Fruit fly (Drosophila melanogaster) whole organism, prepupa: Measurements from ENCODE around the gene CG11619.

ENCODE experiments used
- Blimp-1 ChIP-seq: fragments of 200-800 bp; sonication (Bioruptor generic); optimal IDR thresholded peaks from 3 replicates; lab custom pipeline; 2017; ENCODE audit warnings: missing biosample characterization, missing genetic modification characterization, mild to moderate bottlenecking, moderate library complexity, missing genetic modification reagents
- CG10631 ChIP-seq: fragments of 200-800 bp; sonication (Bioruptor generic); optimal IDR thresholded peaks from 2 replicates; lab custom pipeline; 2016; ENCODE audit warnings: missing biosample characterization, missing genetic modification characterization
- CG11762 ChIP-seq: fragments of 200-800 bp; sonication (Bioruptor generic); optimal IDR thresholded peaks from 3 replicates; lab custom pipeline; 2016; ENCODE audit warnings: missing biosample characterization, missing genetic modification characterization; ENCODE audit not compliant: insufficient read depth
- CG11902 ChIP-seq: fragments of 200-800 bp; sonication (Bioruptor generic); optimal IDR thresholded peaks from 3 replicates; lab custom pipeline; 2016; ENCODE audit warnings: missing biosample characterization, missing genetic modification characterization
- CG15336 ChIP-seq: fragments of 200-800 bp; sonication (Bioruptor generic); IDR thresholded peaks from 2 replicates; pipeline ENCODE4 v1.3.6; 2022; ENCODE audit warnings: missing biosample characterization, missing genetic modification characterization
- CG1621 ChIP-seq: fragments of 200-800 bp; sonication (Bioruptor generic); optimal IDR thresholded peaks from 3 replicates; lab custom pipeline; 2018; ENCODE audit warnings: missing biosample characterization, mild to moderate bottlenecking, missing genetic modification characterization
- CG16779 ChIP-seq: fragments of 200-800 bp; sonication (Bioruptor generic); optimal IDR thresholded peaks from 3 replicates; lab custom pipeline; 2017; ENCODE audit warnings: missing biosample characterization, mild to moderate bottlenecking, missing genetic modification characterization
- CG3032 ChIP-seq: fragments of 200-800 bp; optimal IDR thresholded peaks from 2 replicates; lab custom pipeline; 2019; ENCODE audit warnings: missing biosample characterization, mild to moderate bottlenecking, missing genetic modification characterization, moderate library complexity
- CG31627 ChIP-seq: fragments of 200-800 bp; sonication (Bioruptor generic); optimal IDR thresholded peaks from 3 replicates; lab custom pipeline; 2016; ENCODE audit warnings: missing biosample characterization, missing genetic modification characterization
- CG34406 ChIP-seq: fragments of 200-800 bp; sonication (Bioruptor generic); optimal IDR thresholded peaks from 3 replicates; lab custom pipeline; 2016; ENCODE audit warnings: missing biosample characterization, missing genetic modification characterization
- CG3919 ChIP-seq: fragments of 200-800 bp; sonication (Bioruptor generic); optimal IDR thresholded peaks from 3 replicates; lab custom pipeline; 2016; ENCODE audit warnings: missing biosample characterization, missing genetic modification characterization
- CG4318 ChIP-seq: fragments of 200-800 bp; sonication (Bioruptor generic); optimal IDR thresholded peaks from 3 replicates; lab custom pipeline; 2017; ENCODE audit warnings: missing biosample characterization, mild to moderate bottlenecking, missing genetic modification characterization
- CG6163 ChIP-seq: fragments of 200-800 bp; sonication (Bioruptor generic); IDR thresholded peaks from 3 replicates; pipeline ENCODE4 v1.3.6; 2022; ENCODE audit warnings: missing biosample characterization, missing genetic modification characterization
- CG6276 ChIP-seq: fragments of 200-800 bp; sonication (Bioruptor generic); optimal IDR thresholded peaks from 2 replicates; lab custom pipeline; 2017; ENCODE audit warnings: missing biosample characterization, mild to moderate bottlenecking, missing genetic modification characterization
- CG6792 ChIP-seq: fragments of 200-800 bp; sonication (Bioruptor generic); optimal IDR thresholded peaks from 3 replicates; lab custom pipeline; 2016; ENCODE audit warnings: missing biosample characterization, missing genetic modification characterization
- CG6808 ChIP-seq: fragments of 200-800 bp; sonication (Bioruptor generic); optimal IDR thresholded peaks from 3 replicates; lab custom pipeline; 2017; ENCODE audit warnings: missing biosample characterization, missing genetic modification characterization, mild to moderate bottlenecking, moderate library complexity, missing genetic modification reagents
- CG6854 ChIP-seq: fragments of 200-800 bp; sonication (Bioruptor generic); optimal IDR thresholded peaks from 2 replicates; lab custom pipeline; 2017; ENCODE audit warnings: missing biosample characterization, mild to moderate bottlenecking, missing genetic modification characterization
- CG7368 ChIP-seq: fragments of 200-800 bp; sonication (Bioruptor generic); optimal IDR thresholded peaks from 3 replicates; lab custom pipeline; 2016; ENCODE audit warnings: missing biosample characterization, missing genetic modification characterization
- CG8319 ChIP-seq: fragments of 200-800 bp; sonication (Bioruptor generic); optimal IDR thresholded peaks from 3 replicates; lab custom pipeline; 2016; ENCODE audit warnings: missing biosample characterization, missing genetic modification characterization
- CG8632 ChIP-seq: fragments of 200-800 bp; sonication (Bioruptor generic); optimal IDR thresholded peaks from 3 replicates; lab custom pipeline; 2016; ENCODE audit warnings: missing biosample characterization, missing genetic modification characterization
- Eip75B ChIP-seq: fragments of 200-800 bp; sonication (Bioruptor generic); optimal IDR thresholded peaks from 3 replicates; lab custom pipeline; 2016; ENCODE audit warnings: missing biosample characterization, missing genetic modification characterization
- Eip93F ChIP-seq: fragments of 200-800 bp; sonication (Bioruptor generic); optimal IDR thresholded peaks from 2 replicates; lab custom pipeline; 2016; ENCODE audit warnings: missing biosample characterization, mild to moderate bottlenecking, missing genetic modification characterization
- Gug ChIP-seq: fragments of 200-800 bp; sonication (Bioruptor generic); IDR thresholded peaks from 2 replicates; pipeline ENCODE4 v1.3.6; 2022; ENCODE audit warnings: missing biosample characterization, missing genetic modification characterization
- Hr38 ChIP-seq: sonication (Bioruptor generic); optimal IDR thresholded peaks from 2 replicates; lab custom pipeline; 2016; ENCODE audit warnings: missing biosample characterization, missing genetic modification characterization
- Hr4 ChIP-seq: fragments of 200-800 bp; sonication (Bioruptor generic); optimal IDR thresholded peaks from 3 replicates; lab custom pipeline; 2016; ENCODE audit warnings: missing biosample characterization, missing genetic modification characterization
- Lpt ChIP-seq: fragments of 200-800 bp; sonication (Bioruptor generic); optimal IDR thresholded peaks from 3 replicates; lab custom pipeline; 2016; ENCODE audit warnings: missing biosample characterization, missing genetic modification characterization
- Met ChIP-seq: fragments of 200-800 bp; sonication (Bioruptor generic); optimal IDR thresholded peaks from 3 replicates; lab custom pipeline; 2016; ENCODE audit warnings: missing biosample characterization, missing genetic modification characterization
- OdsH ChIP-seq: fragments of 200-800 bp; sonication (Bioruptor generic); optimal IDR thresholded peaks from 3 replicates; lab custom pipeline; 2016; ENCODE audit warnings: missing biosample characterization, missing genetic modification characterization
- Smox ChIP-seq: fragments of 200-800 bp; sonication (Bioruptor generic); optimal IDR thresholded peaks from 3 replicates; lab custom pipeline; 2016; ENCODE audit warnings: missing biosample characterization, missing genetic modification characterization
- Sox14 ChIP-seq: fragments of 200-800 bp; sonication (Bioruptor generic); optimal IDR thresholded peaks from 3 replicates; lab custom pipeline; 2016; ENCODE audit warnings: missing biosample characterization, missing genetic modification characterization
- Sox15 ChIP-seq: fragments of 200-800 bp; sonication (Bioruptor generic); optimal IDR thresholded peaks from 3 replicates; lab custom pipeline; 2016; ENCODE audit warnings: missing biosample characterization, missing genetic modification characterization
- acj6 ChIP-seq: fragments of 200-800 bp; sonication (Bioruptor generic); optimal IDR thresholded peaks from 3 replicates; lab custom pipeline; 2016; ENCODE audit warnings: missing biosample characterization, missing genetic modification characterization
- dac ChIP-seq: fragments of 200-800 bp; sonication (Bioruptor generic); optimal IDR thresholded peaks from 2 replicates; lab custom pipeline; 2017; ENCODE audit warnings: missing biosample characterization, mild to moderate bottlenecking, missing genetic modification characterization
- dsx ChIP-seq: fragments of 200-800 bp; optimal IDR thresholded peaks from 3 replicates; lab custom pipeline; 2019; ENCODE audit warnings: missing biosample characterization, mild to moderate bottlenecking, missing genetic modification characterization, moderate library complexity; ENCODE audit not compliant: poor library complexity, severe bottlenecking
- eg ChIP-seq: fragments of 200-800 bp; sonication (Bioruptor generic); IDR thresholded peaks from 3 replicates; pipeline ENCODE4 v1.3.6; 2022; ENCODE audit warnings: missing biosample characterization, missing genetic modification characterization
- esn ChIP-seq: fragments of 200-800 bp; sonication (Bioruptor generic); optimal IDR thresholded peaks from 2 replicates; lab custom pipeline; 2016; ENCODE audit warnings: missing biosample characterization, mild to moderate bottlenecking, missing genetic modification characterization, moderate library complexity
- fd59A ChIP-seq: fragments of 200-800 bp; sonication (Bioruptor generic); optimal IDR thresholded peaks from 2 replicates; lab custom pipeline; 2017; ENCODE audit warnings: missing biosample characterization, mild to moderate bottlenecking, missing genetic modification characterization, missing genetic modification reagents
- fkh ChIP-seq: fragments of 200-800 bp; sonication (Bioruptor generic); optimal IDR thresholded peaks from 3 replicates; lab custom pipeline; 2017; ENCODE audit warnings: missing biosample characterization, mild to moderate bottlenecking, missing genetic modification characterization, moderate library complexity
- spab ChIP-seq: fragments of 200-800 bp; sonication (Bioruptor generic); optimal IDR thresholded peaks from 2 replicates; lab custom pipeline; 2017; ENCODE audit warnings: missing biosample characterization, mild to moderate bottlenecking, missing genetic modification characterization, missing genetic modification reagents
- ss ChIP-seq, 2 experiments: fragments of 200-800 bp; sonication (Bioruptor generic); optimal IDR thresholded peaks; 2 replicates in 1 of 2; 3 replicates in 1 of 2; lab custom pipeline; 2017 to 2018; ENCODE audit warnings: mild to moderate bottlenecking in 2 of 2, missing biosample characterization in 2 of 2, missing genetic modification characterization in 2 of 2, moderate library complexity in 1 of 2
- svp ChIP-seq: fragments of 200-800 bp; sonication (Bioruptor generic); peaks from one replicate; lab custom pipeline; 2016; ENCODE audit warnings: missing biosample characterization, missing genetic modification characterization
- vri ChIP-seq: fragments of 200-800 bp; sonication (Bioruptor generic); optimal IDR thresholded peaks from 3 replicates; lab custom pipeline; 2016; ENCODE audit warnings: missing biosample characterization, mild to moderate bottlenecking, missing genetic modification characterization

The CG11619 gene

DNA sequence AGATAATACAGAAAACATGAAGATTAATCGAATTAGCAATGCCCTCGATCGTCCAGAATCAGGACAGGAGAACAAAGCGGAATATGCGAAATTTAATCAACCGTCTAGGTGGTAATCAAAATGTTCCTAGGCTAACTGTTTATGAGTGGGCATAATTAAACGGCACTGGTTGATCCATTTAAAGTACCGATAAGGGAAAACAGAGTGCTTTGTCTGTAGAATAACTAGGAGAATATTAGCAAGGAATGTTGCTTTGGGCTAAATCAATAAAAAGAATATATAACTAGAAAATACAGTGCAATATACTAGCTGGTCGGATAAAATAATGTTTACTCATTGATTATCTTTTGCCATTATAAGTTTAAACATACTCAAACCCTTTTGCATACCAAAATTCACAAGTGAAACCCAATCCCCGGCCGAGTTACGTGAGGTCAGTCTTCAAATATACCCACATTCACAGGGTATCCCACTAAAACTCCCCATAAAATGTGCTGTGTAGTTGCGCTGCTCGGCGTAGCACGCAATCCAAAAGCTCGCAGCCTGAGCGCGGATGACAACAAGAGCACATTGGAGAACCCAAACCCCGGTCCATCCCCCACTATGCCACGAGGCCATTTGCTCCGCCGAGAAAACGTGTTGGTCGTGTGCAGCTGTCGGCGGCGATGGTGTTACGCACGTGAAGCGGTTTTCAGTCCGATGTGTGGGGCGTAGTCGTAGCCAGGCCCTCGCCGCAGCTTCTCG lies 8.1 kb upstream of the CG11619 start (continued):
- peak; percentile 84 for TF ChIP-seq CG1621 (tag; lab: Kevin White, UChicago)
- TF ChIP-seq OdsH (GFP tag; lab: Kevin White, UChicago), result peak; percentile 77
- peak; percentile 72 for TF ChIP-seq Sox15 (GFP tag; lab: Kevin White, UChicago)
- peak; percentile 66 for TF ChIP-seq fd59A (GFP tag; lab: Kevin White, UChicago)
- TF ChIP-seq esn, result peak; percentile 80
- peak; percentile 66 for TF ChIP-seq CG31627 (GFP tag; lab: Kevin White, UChicago)
- peak; percentile 77 for TF ChIP-seq CG4318 (GFP tag; lab: Kevin White, UChicago)
- no peak for TF ChIP-seq Blimp-1 (GFP tag; lab: Kevin White, UChicago)
- TF ChIP-seq CG3919 (GFP tag; lab: Kevin White, UChicago), result peak; percentile 55
- peak; percentile 71 for TF ChIP-seq CG6276 (GFP tag; lab: Kevin White, UChicago)
- TF ChIP-seq CG34406 (GFP tag; lab: Kevin White, UChicago), result peak; percentile 48
- TF ChIP-seq fkh (GFP tag; lab: Kevin White, UChicago), result no peak
- peak; percentile 40 to 89 for TF ChIP-seq ss (GFP tag; optimal IDR thresholded peaks at IDR 0.05; lab: Kevin White, UChicago)
- no peak for TF ChIP-seq CG16779 (tag; lab: Kevin White, UChicago)
- TF ChIP-seq eg (GFP tag; lab: Robert Waterston, UW), result peak; percentile 63
- peak; percentile 56 for TF ChIP-seq spab
- peak; percentile 63 for TF ChIP-seq CG8632 (GFP tag; lab: Kevin White, UChicago)
- peak; percentile 81 for TF ChIP-seq CG6854 (GFP tag; lab: Kevin White, UChicago)
- peak; percentile 69 for TF ChIP-seq Smox (GFP tag; lab: Kevin White, UChicago)
- peak; percentile 89 for TF ChIP-seq svp (GFP tag; lab: Kevin White, UChicago)
- TF ChIP-seq CG3032 (tag; lab: Kevin White, UChicago), result peak; percentile 51
- TF ChIP-seq CG6163 (GFP tag; lab: Robert Waterston, UW), result peak; percentile 71
- TF ChIP-seq Met (GFP tag; lab: Kevin White, UChicago), result peak; percentile 68
- TF ChIP-seq CG11762 (GFP tag; lab: Kevin White, UChicago), result peak; percentile 52
- TF ChIP-seq Eip75B (GFP tag; lab: Kevin White, UChicago), result peak; percentile 52
- peak; percentile 20 for TF ChIP-seq dac (GFP tag; lab: Kevin White, UChicago)
- TF ChIP-seq vri, result peak; percentile 61
- TF ChIP-seq Hr4, result peak; percentile 84

DNA sequence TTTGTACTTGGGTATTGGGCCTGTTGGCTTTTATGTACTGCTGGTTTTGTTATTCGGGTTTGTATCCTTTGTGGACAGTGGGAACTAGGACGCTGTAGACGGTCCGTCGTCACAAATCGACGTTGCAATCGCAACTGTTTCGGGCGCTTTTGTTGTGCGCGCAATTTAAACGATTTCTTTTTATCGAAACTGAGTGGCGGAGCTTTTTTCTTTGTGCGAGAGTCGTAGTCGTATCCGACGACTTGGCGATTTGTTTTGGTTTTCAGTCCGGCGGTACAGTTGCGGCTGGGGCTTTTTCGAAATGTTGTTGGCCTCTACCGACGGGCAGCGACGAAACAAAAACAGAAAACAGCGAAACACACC lies 7.5 kb upstream of the CG11619 start:
- TF ChIP-seq CG8319 (GFP tag; lab: Kevin White, UChicago), result no peak
- TF ChIP-seq acj6 (GFP tag; lab: Kevin White, UChicago), result no peak
- peak; percentile 66 for TF ChIP-seq Sox14 (GFP tag; lab: Kevin White, UChicago)
- TF ChIP-seq CG16779 (tag; lab: Kevin White, UChicago), result no peak
- no peak for TF ChIP-seq CG6808
- TF ChIP-seq CG31627 (GFP tag; lab: Kevin White, UChicago), result no peak
- TF ChIP-seq vri, result no peak
- TF ChIP-seq Eip93F (GFP tag; lab: Kevin White, UChicago), result peak; percentile 16
- TF ChIP-seq CG11902 (GFP tag; lab: Kevin White, UChicago), result no peak
- TF ChIP-seq CG6792 (GFP tag; lab: Kevin White, UChicago), result no peak
- peak; percentile 20 for TF ChIP-seq dsx (GFP tag; lab: Kevin White, UChicago)
- TF ChIP-seq Lpt (GFP tag; lab: Kevin White, UChicago), result no peak
- peak; percentile 45; the same call in 1 of the 3 replicates for TF ChIP-seq CG6163 (GFP tag; lab: Robert Waterston, UW)
- no peak for TF ChIP-seq Gug
- no peak for TF ChIP-seq CG15336 (GFP tag; lab: Robert Waterston, UW)
- TF ChIP-seq Hr38 (GFP tag; lab: Kevin White, UChicago), result no peak
- no peak for TF ChIP-seq CG4318 (GFP tag; lab: Kevin White, UChicago)
- TF ChIP-seq CG6854 (GFP tag; lab: Kevin White, UChicago), result no peak
- TF ChIP-seq CG7368 (GFP tag; lab: Kevin White, UChicago), result no peak
- TF ChIP-seq CG10631 (GFP tag; lab: Kevin White, UChicago), result no peak
- peak; percentile 62 for TF ChIP-seq CG1621 (tag; lab: Kevin White, UChicago)
